Worm (Caenorhabditis elegans): ENCODE results near the gene xrn-2.

DNA sequence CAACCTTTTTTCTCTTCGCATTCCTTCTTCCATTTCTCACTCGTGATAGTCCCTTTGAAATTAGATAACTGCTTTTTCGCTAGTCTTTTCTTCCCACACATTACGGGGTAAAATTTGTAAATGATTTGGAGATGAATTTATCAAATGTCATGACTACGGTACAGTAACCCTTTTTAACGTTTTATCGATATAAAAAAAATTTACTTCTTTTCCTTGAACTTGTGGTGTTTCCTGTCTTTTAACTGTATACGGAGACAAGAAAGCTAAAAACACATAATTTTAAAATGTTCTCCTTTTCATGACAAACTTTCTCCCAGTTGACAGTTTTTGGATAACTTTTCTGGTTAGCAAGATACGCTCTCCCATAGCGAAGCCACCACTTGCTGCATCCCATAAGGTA, 5.5 kb upstream of the xrn-2 start, which contains the start of gene W03H9.1:
- TF ChIP-seq unc-62 (GFP tag; optimal IDR thresholded peaks at IDR 0.05) (no peak), ZK546.5 (tag; optimal IDR thresholded peaks at IDR 0.05) (no peak), elt-2 (tag; optimal IDR thresholded peaks at IDR 0.05) (no peak), nhr-11 (tag; optimal IDR thresholded peaks at IDR 0.05) (no peak), skn-1 (tag; optimal IDR thresholded peaks at IDR 0.05) (no peak), ceh-16 (tag; optimal IDR thresholded peaks at IDR 0.05) (no peak), mdl-1 (tag; optimal IDR thresholded peaks at IDR 0.05) (no peak), nhr-237 (tag; optimal IDR thresholded peaks at IDR 0.05) (no peak), nhr-23 (tag; optimal IDR thresholded peaks at IDR 0.05) (no peak), egl-27 (tag; optimal IDR thresholded peaks at IDR 0.05) (no peak), elt-3 (tag; optimal IDR thresholded peaks at IDR 0.05) (no peak), nhr-28 (tag; optimal IDR thresholded peaks at IDR 0.05) (no peak)

All from whole organism, L3 larva.